Fruit fly (Drosophila melanogaster): Measurements from ENCODE around the gene Traf6.

The Traf6 gene

dm6 chrX:8198935-8199580, 41.9 kb upstream of the Traf6 start (continued):
- no peak for TF ChIP-seq pb (GFP tag; optimal IDR thresholded peaks at IDR 0.05)
- no peak for TF ChIP-seq HmgD (GFP tag; optimal IDR thresholded peaks at IDR 0.05)
- no peak for TF ChIP-seq CG11398 (GFP tag; optimal IDR thresholded peaks at IDR 0.05)
- TF ChIP-seq Tbp (GFP tag; optimal IDR thresholded peaks at IDR 0.05), result no peak
- TF ChIP-seq CG7987 (GFP tag; optimal IDR thresholded peaks at IDR 0.05), result peak; percentile 58
- peak; percentile 12 for TF ChIP-seq HHEX (GFP tag; optimal IDR thresholded peaks at IDR 0.05)
- peak; percentile 7 for TF ChIP-seq Fer1 (GFP tag; optimal IDR thresholded peaks at IDR 0.05)
- TF ChIP-seq Dfd (GFP tag; optimal IDR thresholded peaks at IDR 0.05), result no peak
- no peak for TF ChIP-seq CG3838 (GFP tag; optimal IDR thresholded peaks at IDR 0.05)
- TF ChIP-seq Oli (tag; optimal IDR thresholded peaks at IDR 0.05), result no peak
- TF ChIP-seq zfh2 (GFP tag; optimal IDR thresholded peaks at IDR 0.05), result no peak
- no peak for TF ChIP-seq CG8388 (GFP tag; optimal IDR thresholded peaks at IDR 0.05)
- TF ChIP-seq dysf (GFP tag; IDR thresholded peaks at IDR 0.05), result peak; percentile 28; the same call in 1 of the 3 replicates
- TF ChIP-seq CG4282 (GFP tag; optimal IDR thresholded peaks at IDR 0.05), result no peak
- TF ChIP-seq CG16779 (GFP tag; IDR thresholded peaks at IDR 0.05), result no peak
- no peak for TF ChIP-seq D19B (GFP tag; optimal IDR thresholded peaks at IDR 0.05)
- TF ChIP-seq CG6683 (GFP tag; optimal IDR thresholded peaks at IDR 0.05), result no peak
- no peak for TF ChIP-seq CG17328 (GFP tag; IDR thresholded peaks at IDR 0.05)
- peak; percentile 13 for TF ChIP-seq CG15601 (tag; optimal IDR thresholded peaks at IDR 0.05)
- no peak for TF ChIP-seq CG15011 (GFP tag; optimal IDR thresholded peaks at IDR 0.05)
- no peak for TF ChIP-seq CG13894 (tag; optimal IDR thresholded peaks at IDR 0.05)
- no peak for TF ChIP-seq CG12071 (GFP tag; optimal IDR thresholded peaks at IDR 0.05)
- TF ChIP-seq vvl (GFP tag; IDR thresholded peaks at IDR 0.05), result no peak
- TF ChIP-seq cas (GFP tag; IDR thresholded peaks at IDR 0.05), result no peak
- TF ChIP-seq CG3065 (GFP tag; optimal IDR thresholded peaks at IDR 0.05), result no peak
- peak; percentile 69 for TF ChIP-seq CG12769 (tag; optimal IDR thresholded peaks at IDR 0.05)
- TF ChIP-seq Atf3 (GFP tag; optimal IDR thresholded peaks at IDR 0.05), result no peak
- TF ChIP-seq Bteb2 (GFP tag; optimal IDR thresholded peaks at IDR 0.05), result no peak
- TF ChIP-seq CG7271 (tag; optimal IDR thresholded peaks at IDR 0.05), result no peak
- no peak for TF ChIP-seq az2 (GFP tag; optimal IDR thresholded peaks at IDR 0.05)
- no peak for TF ChIP-seq pzg (GFP tag; optimal IDR thresholded peaks at IDR 0.05)
- TF ChIP-seq Fer2 (tag; optimal IDR thresholded peaks at IDR 0.05), result no peak
- no peak for TF ChIP-seq CG16815 (GFP tag; optimal IDR thresholded peaks at IDR 0.05)
- no peak for TF ChIP-seq HLH4C (GFP tag; IDR thresholded peaks at IDR 0.05; ENCODE audit: partially characterized antibody)
- no peak for TF ChIP-seq chif (GFP tag; optimal IDR thresholded peaks at IDR 0.05)
- peak; percentile 95 for TF ChIP-seq exex (tag; optimal IDR thresholded peaks at IDR 0.05)
- no peak for TF ChIP-seq usp (GFP tag; optimal IDR thresholded peaks at IDR 0.05)
- no peak for TF ChIP-seq CG4328 (GFP tag; optimal IDR thresholded peaks at IDR 0.05)
- no peak for TF ChIP-seq tna (GFP tag; IDR thresholded peaks at IDR 0.05; ENCODE audit: partially characterized antibody)
- TF ChIP-seq hb (GFP tag; IDR thresholded peaks at IDR 0.05; ENCODE audit: partially characterized antibody), result no peak
- TF ChIP-seq CG3995 (GFP tag; optimal IDR thresholded peaks at IDR 0.05), result no peak
- no peak for TF ChIP-seq Atf6 (GFP tag; IDR thresholded peaks at IDR 0.05)
- TF ChIP-seq CoRest (tag; optimal IDR thresholded peaks at IDR 0.05), result no peak
- TF ChIP-seq CG18619 (GFP tag; optimal IDR thresholded peaks at IDR 0.05), result peak; percentile 24
- TF ChIP-seq amos (GFP tag; IDR thresholded peaks at IDR 0.05; ENCODE audit: partially characterized antibody), result no peak
- TF ChIP-seq Hmr (GFP tag; optimal IDR thresholded peaks at IDR 0.05), result peak; percentile 47
- no peak for TF ChIP-seq Sox102F (GFP tag; optimal IDR thresholded peaks at IDR 0.05)
- no peak for TF ChIP-seq scrt (GFP tag; optimal IDR thresholded peaks at IDR 0.05)
- no peak for TF ChIP-seq gcm (GFP tag; optimal IDR thresholded peaks at IDR 0.05)
- TF ChIP-seq Abd-B (GFP tag; optimal IDR thresholded peaks at IDR 0.05), result no peak

Data from whole organism, embryonic.